Fruit fly (Drosophila melanogaster): ENCODE measurements around the gene CG13101.

The CG13101 gene

DNA sequence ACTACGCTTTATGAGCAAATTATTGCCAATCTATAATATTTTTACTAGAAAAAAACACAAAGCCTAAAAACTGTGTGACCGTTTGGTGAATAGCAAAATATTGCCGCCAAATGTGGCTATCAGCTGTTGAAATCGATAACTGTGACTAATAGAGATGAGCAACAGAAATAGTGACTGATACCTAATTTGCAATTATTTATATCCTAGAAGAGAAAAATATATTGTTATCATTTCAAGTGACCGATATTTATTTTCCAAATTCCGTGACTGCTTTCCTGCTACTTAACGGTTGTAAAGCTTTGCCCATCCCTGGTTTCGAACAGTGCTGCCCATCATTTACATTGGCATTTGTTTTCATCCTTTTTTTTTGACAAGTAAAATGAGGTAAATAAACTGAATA, 12.6 kb upstream of the CG13101 start, which contains the start of the genes alien and CG18661 (continued):
- TF ChIP-seq CG4854 (GFP tag; optimal IDR thresholded peaks at IDR 0.05) = peak; percentile 59
- no peak for TF ChIP-seq ac (GFP tag; optimal IDR thresholded peaks at IDR 0.05)
- TF ChIP-seq Ets65A (GFP tag) = peak; percentile 98
- peak; percentile 41; the same call in 1 of the 2 replicates for TF ChIP-seq gsb (GFP tag; IDR thresholded peaks at IDR 0.05)
- TF ChIP-seq btn (GFP tag; optimal IDR thresholded peaks at IDR 0.05) = peak; percentile 29
- peak; percentile 71 for TF ChIP-seq vfl (GFP tag; optimal IDR thresholded peaks at IDR 0.05)
- TF ChIP-seq nau (GFP tag; optimal IDR thresholded peaks at IDR 0.05) = peak; percentile 14
- peak; percentile 62 for TF ChIP-seq wor (GFP tag; IDR thresholded peaks at IDR 0.05)
- TF ChIP-seq CTCF (GFP tag; optimal IDR thresholded peaks at IDR 0.05) = peak; percentile 44
- TF ChIP-seq Med (GFP tag) = peak; percentile 96
- peak; percentile 87 for TF ChIP-seq CG4404 (GFP tag; IDR thresholded peaks at IDR 0.05)
- TF ChIP-seq CG13123 (GFP tag; optimal IDR thresholded peaks at IDR 0.05) = peak; percentile 49
- peak; percentile 91 for TF ChIP-seq CG14050 (GFP tag; IDR thresholded peaks at IDR 0.05)
- TF ChIP-seq Oli (tag; optimal IDR thresholded peaks at IDR 0.05) = peak; percentile 40
- TF ChIP-seq Mad (GFP tag; optimal IDR thresholded peaks at IDR 0.05) = peak; percentile 64
- peak; percentile 34 for TF ChIP-seq twi (tag; optimal IDR thresholded peaks at IDR 0.05)

DNA sequence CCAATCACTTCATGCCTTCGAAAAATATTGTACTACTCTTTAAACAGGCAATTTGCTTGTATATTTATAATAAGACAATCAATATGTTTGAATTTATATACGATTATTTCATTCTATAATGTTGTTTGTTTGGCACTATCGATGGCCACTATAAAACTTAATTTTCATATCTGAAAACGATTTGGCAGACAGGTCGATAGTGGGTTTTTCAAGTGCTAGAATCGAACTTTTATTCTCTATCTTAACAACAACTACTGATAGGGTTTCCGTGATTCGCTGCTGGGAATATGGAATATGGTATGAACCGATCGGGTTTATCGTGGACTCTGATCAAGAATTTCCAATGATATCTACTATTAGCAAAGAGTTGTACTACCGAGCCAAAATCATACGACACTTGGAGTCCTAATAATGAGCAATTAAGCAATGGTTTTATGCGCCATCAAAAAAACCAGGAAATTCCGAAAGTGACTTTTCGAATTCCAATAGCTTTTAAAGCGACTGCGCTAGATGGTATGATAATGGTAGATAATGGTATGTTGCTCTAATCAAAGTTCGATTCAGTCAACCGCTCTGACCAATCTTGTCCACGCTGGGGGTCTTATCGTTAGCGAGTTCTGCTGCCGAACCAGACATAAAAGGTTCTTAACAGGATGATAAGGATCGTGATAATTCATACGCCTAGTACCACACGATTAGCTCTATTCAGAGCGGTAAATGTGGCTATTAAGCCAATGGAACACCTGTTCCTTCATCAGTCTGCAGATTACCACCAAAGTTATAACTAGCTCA, 9.2 kb upstream of the CG13101 start, which contains the start of gene CG17906:
CG17906 (plus strand) TSS at position 742 of the 792 bp plus-strand sequence.
- TF ChIP-seq sd (tag; optimal IDR thresholded peaks at IDR 0.05) (peak; percentile 67), CG4424 (GFP tag; optimal IDR thresholded peaks at IDR 0.05) (no peak), mirr (GFP tag; optimal IDR thresholded peaks at IDR 0.05) (peak; percentile 24), exex (tag; optimal IDR thresholded peaks at IDR 0.05) (peak; percentile 92), CG34376 (GFP tag; optimal IDR thresholded peaks at IDR 0.05) (peak; percentile 56), sug (tag; optimal IDR thresholded peaks at IDR 0.05) (peak; percentile 98), grn (GFP tag; optimal IDR thresholded peaks at IDR 0.05) (peak; percentile 89), CG16779 (GFP tag; IDR thresholded peaks at IDR 0.05) (no peak)

DNA sequence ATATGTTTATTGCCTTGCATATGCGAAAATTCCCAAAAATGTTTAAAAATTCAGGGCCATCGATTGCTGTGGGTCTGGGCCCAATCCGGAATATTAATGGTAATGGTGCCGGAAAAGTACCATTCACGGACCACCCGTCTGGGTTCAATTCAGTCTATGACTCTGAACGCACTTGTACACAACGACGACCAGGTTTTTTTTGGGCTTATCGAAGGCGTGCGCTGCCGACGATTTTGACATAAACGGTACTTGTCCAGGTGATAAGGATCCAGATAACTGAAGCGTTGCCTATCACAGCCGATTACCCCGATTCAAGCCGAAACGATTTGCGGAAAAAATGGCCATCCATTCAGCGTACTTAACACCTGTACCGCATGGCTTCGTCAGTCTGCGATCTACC, 6.9 kb upstream of the CG13101 start, which contains the start of gene CG9555:
CG9555 (plus strand) TSS at position 153 of the 400 bp plus-strand sequence.
- TF ChIP-seq HmgZ (tag; optimal IDR thresholded peaks at IDR 0.05) (peak; percentile 0), GATAe (GFP tag; conservative IDR thresholded peaks at IDR 0.05) (peak; percentile 36; the same call in 1 of the 2 replicates), exex (tag; optimal IDR thresholded peaks at IDR 0.05) (peak; percentile 95), zfh2 (GFP tag; optimal IDR thresholded peaks at IDR 0.05) (no peak), mirr (GFP tag; optimal IDR thresholded peaks at IDR 0.05) (peak; percentile 26), CG6272 (GFP tag; IDR thresholded peaks at IDR 0.05) (no peak), lab (GFP tag; optimal IDR thresholded peaks at IDR 0.05) (peak; percentile 15), CG10543 (GFP tag; optimal IDR thresholded peaks at IDR 0.05) (peak; percentile 45), sug (tag; optimal IDR thresholded peaks at IDR 0.05) (peak; percentile 95), Deaf1 (tag; optimal IDR thresholded peaks at IDR 0.05) (peak; percentile 34), CG18599 (GFP tag; optimal IDR thresholded peaks at IDR 0.05) (peak; percentile 18), CG5953 (GFP tag; IDR thresholded peaks at IDR 0.05) (no peak), cad (GFP tag; optimal IDR thresholded peaks at IDR 0.05) (no peak), Med (GFP tag) (peak; percentile 53), ci (GFP tag; IDR thresholded peaks at IDR 0.05) (0 out of 3 replicates have a peak, but pooled peaks have one; percentile 14), Hey (tag; optimal IDR thresholded peaks at IDR 0.05) (peak; percentile 40), cwo (GFP tag; optimal IDR thresholded peaks at IDR 0.05) (peak; percentile 66), grn (GFP tag; optimal IDR thresholded peaks at IDR 0.05) (peak; percentile 65), sd (tag; optimal IDR thresholded peaks at IDR 0.05) (peak; percentile 20), CG34376 (GFP tag; optimal IDR thresholded peaks at IDR 0.05) (peak; percentile 86)
